Fruit fly (Drosophila melanogaster) S2 (cell line): Measurements from ENCODE around the gene CG14644.

Experiments
- CG8478 ChIP-seq: fragments of >200 bp; optimal IDR thresholded peaks from 2 replicates; lab custom pipeline; 2018
- CTCF ChIP-seq, 2 experiments: fragments of >200 bp; optimal IDR thresholded peaks; 2 replicates each; lab custom pipeline; 2018

DNA sequence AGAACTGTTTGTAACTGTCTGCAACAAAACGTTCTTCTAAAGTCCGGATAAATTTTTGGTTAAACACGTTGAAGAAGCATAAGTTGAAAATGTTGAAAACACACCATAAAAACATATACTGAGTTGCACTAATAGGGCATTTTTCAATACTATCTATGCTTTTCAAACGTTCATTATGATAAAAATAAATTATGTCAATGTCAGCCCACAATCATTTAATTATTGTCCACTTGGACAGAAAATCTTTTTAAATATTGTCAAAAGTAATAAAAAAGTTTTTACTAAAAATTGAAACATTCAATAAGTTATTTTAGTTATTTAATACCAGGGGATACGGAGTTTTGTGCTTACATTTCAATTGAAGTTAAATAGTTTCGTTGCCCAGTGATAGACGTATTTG, 13.6 kb upstream of the CG14644 start, which contains the start of gene CG1092:
- TF ChIP-seq CG8478 (lab: Kevin White, UChicago), result no peak
- TF ChIP-seq CTCF (optimal IDR thresholded peaks at IDR 0.05; lab: Kevin White, UChicago), result no peak
